Worm (Caenorhabditis elegans): ENCODE results near the gene hot-6.

The hot-6 gene

ce11 chrV:11002434-11002833, 20.3 kb downstream of the hot-6 start, which contains the start of gene F53B7.4:
Gene F53B7.4, minus strand, starts transcription at chrV:11002534.
- TF ChIP-seq pag-3 (tag; optimal IDR thresholded peaks at IDR 0.05; ENCODE audit: borderline replicate concordance, insufficient read depth) (no peak), fos-1 (tag; optimal IDR thresholded peaks at IDR 0.05) (no peak), unc-130 (tag; optimal IDR thresholded peaks at IDR 0.05) (no peak), nhr-76 (tag; optimal IDR thresholded peaks at IDR 0.05) (no peak), unc-86 (tag; optimal IDR thresholded peaks at IDR 0.05) (no peak), lin-35 (GFP tag; optimal IDR thresholded peaks at IDR 0.05) (no peak), sox-4 (tag; optimal IDR thresholded peaks at IDR 0.05) (no peak), irx-1 (tag; optimal IDR thresholded peaks at IDR 0.05) (no peak), lin-14 (GFP tag; optimal IDR thresholded peaks at IDR 0.05) (no peak), rnt-1 (tag; optimal IDR thresholded peaks at IDR 0.05) (no peak), nhr-20 (tag; optimal IDR thresholded peaks at IDR 0.05) (no peak), C16A3.4 (tag; optimal IDR thresholded peaks at IDR 0.05) (no peak), egl-13 (tag; optimal IDR thresholded peaks at IDR 0.05) (no peak), mab-9 (GFP tag; IDR thresholded peaks at IDR 0.05) (no peak), dpl-1 (GFP tag; optimal IDR thresholded peaks at IDR 0.05) (no peak), lin-15B (tag; optimal IDR thresholded peaks at IDR 0.05) (no peak), mdl-1 (tag; optimal IDR thresholded peaks at IDR 0.05) (no peak), efl-1 (optimal IDR thresholded peaks at IDR 0.05) (no peak), efl-1 (GFP tag; optimal IDR thresholded peaks at IDR 0.05 in 1 of 2) (no peak), nhr-47 (tag; optimal IDR thresholded peaks at IDR 0.05) (no peak), ama-1 (optimal IDR thresholded peaks at IDR 0.05) (no peak)

- TF ChIP-seq lin-13 (GFP tag; optimal IDR thresholded peaks at IDR 0.05) (peak; percentile 48), lin-35 (GFP tag; optimal IDR thresholded peaks at IDR 0.05) (peak; percentile 97 to 98), fkh-4 (tag; optimal IDR thresholded peaks at IDR 0.05; ENCODE audit: borderline replicate concordance) (no peak), hpl-2 (GFP tag; optimal IDR thresholded peaks at IDR 0.05) (no peak), lin-15B (tag; optimal IDR thresholded peaks at IDR 0.05) (peak; percentile 91), pqm-1 (tag; optimal IDR thresholded peaks at IDR 0.05) (no peak), egl-27 (tag; optimal IDR thresholded peaks at IDR 0.05) (no peak), tlp-1 (tag; optimal IDR thresholded peaks at IDR 0.05) (no peak), lir-3 (tag; optimal IDR thresholded peaks at IDR 0.05; ENCODE audit: poor library complexity) (peak; percentile 29), mep-1 (tag; optimal IDR thresholded peaks at IDR 0.05) (peak; percentile 90), skn-1 (tag; optimal IDR thresholded peaks at IDR 0.05) (peak; percentile 88), C04F5.9 (tag; optimal IDR thresholded peaks at IDR 0.05) (no peak), lin-14 (GFP tag; optimal IDR thresholded peaks at IDR 0.05) (peak; percentile 76), ceh-88 (GFP tag; IDR thresholded peaks at IDR 0.05) (no peak), fos-1 (tag; optimal IDR thresholded peaks at IDR 0.05) (peak; percentile 51), egl-13 (tag; optimal IDR thresholded peaks at IDR 0.05) (peak; percentile 25), hlh-17 (GFP tag; optimal IDR thresholded peaks at IDR 0.05; ENCODE audit: borderline replicate concordance) (no peak), nhr-20 (tag; optimal IDR thresholded peaks at IDR 0.05) (peak; percentile 74), unc-130 (tag; optimal IDR thresholded peaks at IDR 0.05) (peak; percentile 43), blmp-1 (tag; optimal IDR thresholded peaks at IDR 0.05) (peak; percentile 93), nhr-90 (tag; optimal IDR thresholded peaks at IDR 0.05; ENCODE audit: poor library complexity) (peak; percentile 53), nhr-28 (tag; optimal IDR thresholded peaks at IDR 0.05) (no peak), unc-98 (GFP tag; IDR thresholded peaks at IDR 0.05) (no peak), mdl-1 (tag; optimal IDR thresholded peaks at IDR 0.05) (peak in 1 of 2 experiments; percentile 53), nhr-12 (tag; optimal IDR thresholded peaks at IDR 0.05) (no peak), swsn-7 (tag; optimal IDR thresholded peaks at IDR 0.05) (peak; percentile 66), lin-39 (tag; optimal IDR thresholded peaks at IDR 0.05) (no peak), efl-1 (optimal IDR thresholded peaks at IDR 0.05) (peak; percentile 90 to 96), efl-1 (GFP tag; optimal IDR thresholded peaks at IDR 0.05 in 1 of 2) (peak; percentile 95 to 99), lsy-2 (tag; optimal IDR thresholded peaks at IDR 0.05) (peak; percentile 81 to 90), Y116A8C.19 (tag; optimal IDR thresholded peaks at IDR 0.05; ENCODE audit: borderline replicate concordance) (no peak), fkh-10 (GFP tag; optimal IDR thresholded peaks at IDR 0.05) (peak; percentile 26), unc-62 (GFP tag; optimal IDR thresholded peaks at IDR 0.05) (no peak), nhr-71 (tag; optimal IDR thresholded peaks at IDR 0.05) (peak; percentile 81), C16A3.4 (tag; optimal IDR thresholded peaks at IDR 0.05) (peak; percentile 87), rnt-1 (tag; optimal IDR thresholded peaks at IDR 0.05) (peak; percentile 69), ceh-82 (tag; optimal IDR thresholded peaks at IDR 0.05) (peak; percentile 37 to 75 (median 71)), snu-23 (GFP tag; optimal IDR thresholded peaks at IDR 0.05) (peak; percentile 80), vab-15 (tag; optimal IDR thresholded peaks at IDR 0.05) (no peak), nhr-84 (tag; optimal IDR thresholded peaks at IDR 0.05) (no peak), elt-3 (tag; optimal IDR thresholded peaks at IDR 0.05) (peak in 2 of 6 experiments; percentile 31 to 59)
Measured at ce11 chrV:11000650-11001049, 22.1 kb downstream of the hot-6 start, which contains the start of gene isy-1. Gene isy-1, minus strand, starts transcription at chrV:11000699.
